Fruit fly (Drosophila melanogaster) whole organism, embryonic: Measurements from ENCODE around the gene CG34138.
A peak's percentile ranks its signal among the peaks of the same experiment; 100 is the strongest.

Experiments used
- Ada2b ChIP-seq: fragments of 200-800 bp; sonication (Bioruptor generic); IDR thresholded peaks from 2 replicates; pipeline ENCODE4 v1.3.6; 2022; ENCODE audit warnings: missing biosample characterization, missing genetic modification characterization
- Bdp1 ChIP-seq: fragments of 200-800 bp; sonication (Bioruptor generic); optimal IDR thresholded peaks from 3 replicates; lab custom pipeline; 2016; ENCODE audit warnings: missing biosample characterization, missing genetic modification characterization
- CG12942 ChIP-seq: fragments of 200-800 bp; sonication (Bioruptor generic); optimal IDR thresholded peaks from 3 replicates; lab custom pipeline; 2016; ENCODE audit warnings: missing biosample characterization, missing genetic modification characterization
- CG14860 ChIP-seq: fragments of 200-800 bp; sonication (Bioruptor generic); IDR thresholded peaks from 3 replicates; pipeline ENCODE4 v1.3.6; 2022; ENCODE audit warnings: missing biosample characterization, missing genetic modification characterization; ENCODE audit not compliant: partially characterized antibody
- CG1529 ChIP-seq: fragments of 200-800 bp; sonication (Bioruptor generic); optimal IDR thresholded peaks from 3 replicates; lab custom pipeline; 2018; ENCODE audit warnings: missing biosample characterization, missing genetic modification characterization
- CG17385 ChIP-seq: fragments of 200-800 bp; sonication (Bioruptor generic); optimal IDR thresholded peaks from 3 replicates; lab custom pipeline; 2018; ENCODE audit warnings: missing biosample characterization, mild to moderate bottlenecking, missing genetic modification characterization
- CG17568 ChIP-seq: fragments of 200-800 bp; sonication (Bioruptor generic); optimal IDR thresholded peaks from 2 replicates; lab custom pipeline; 2018; ENCODE audit warnings: missing biosample characterization, mild to moderate bottlenecking, missing genetic modification characterization, moderate library complexity
- CG31365 ChIP-seq: fragments of 200-800 bp; sonication (Bioruptor generic); optimal IDR thresholded peaks from 2 replicates; lab custom pipeline; 2018; ENCODE audit warnings: missing biosample characterization, mild to moderate bottlenecking, missing genetic modification characterization
- CG3163 ChIP-seq: fragments of 200-800 bp; sonication (Bioruptor generic); optimal IDR thresholded peaks from 3 replicates; lab custom pipeline; 2016; ENCODE audit warnings: missing biosample characterization, missing genetic modification characterization
- CG32532 ChIP-seq: fragments of 200-800 bp; sonication (Bioruptor generic); IDR thresholded peaks from 2 replicates; pipeline ENCODE4 v1.3.6; 2022; ENCODE audit warnings: missing biosample characterization, missing genetic modification characterization
- CG32767 ChIP-seq: fragments of 200-800 bp; sonication (Bioruptor generic); IDR thresholded peaks from 2 replicates; pipeline ENCODE4 v1.3.6; 2022; ENCODE audit warnings: missing biosample characterization, missing genetic modification characterization
- CG3407 ChIP-seq: fragments of 200-800 bp; sonication (Bioruptor generic); optimal IDR thresholded peaks from 2 replicates; lab custom pipeline; 2018; ENCODE audit warnings: missing biosample characterization, mild to moderate bottlenecking, missing genetic modification characterization
- CG34224 ChIP-seq: fragments of 200-800 bp; sonication (Bioruptor generic); IDR thresholded peaks from 3 replicates; pipeline ENCODE4 v1.3.6; 2022; ENCODE audit warnings: missing biosample characterization, missing genetic modification characterization; ENCODE audit not compliant: partially characterized antibody
- CG3838 ChIP-seq: fragments of 200-800 bp; sonication (Bioruptor generic); optimal IDR thresholded peaks from 3 replicates; lab custom pipeline; 2016; ENCODE audit warnings: missing biosample characterization, missing genetic modification characterization
- CG4854 ChIP-seq: fragments of 200-800 bp; sonication (Bioruptor generic); optimal IDR thresholded peaks from 2 replicates; lab custom pipeline; 2016; ENCODE audit warnings: missing biosample characterization, missing genetic modification characterization, inconsistent platforms
- CG5180 ChIP-seq: fragments of 200-800 bp; sonication (Bioruptor generic); optimal IDR thresholded peaks from 3 replicates; lab custom pipeline; 2017; ENCODE audit warnings: missing biosample characterization, missing genetic modification characterization, mild to moderate bottlenecking, moderate library complexity, missing genetic modification reagents
- CG6683 ChIP-seq: fragments of 200-800 bp; sonication (Bioruptor generic); optimal IDR thresholded peaks from 2 replicates; lab custom pipeline; 2017; ENCODE audit warnings: missing biosample characterization, mild to moderate bottlenecking, missing genetic modification characterization, missing genetic modification reagents
- CG8359 ChIP-seq: fragments of 200-800 bp; sonication (Bioruptor generic); optimal IDR thresholded peaks from 2 replicates; lab custom pipeline; 2017; ENCODE audit warnings: missing biosample characterization, mild to moderate bottlenecking, missing genetic modification characterization, borderline replicate concordance
- CG9876 ChIP-seq: fragments of 200-800 bp; sonication (Bioruptor generic); optimal IDR thresholded peaks from 2 replicates; lab custom pipeline; 2016; ENCODE audit warnings: missing biosample characterization, missing genetic modification characterization
- D19A ChIP-seq: fragments of 200-800 bp; optimal IDR thresholded peaks from 3 replicates; lab custom pipeline; 2019; ENCODE audit warnings: missing biosample characterization, mild to moderate bottlenecking, missing genetic modification characterization, moderate library complexity
- Dll ChIP-seq: fragments of 200-800 bp; sonication (Bioruptor generic); IDR thresholded peaks from 4 replicates; pipeline ENCODE4 v1.3.6; 2022; ENCODE audit warnings: missing biosample characterization, missing genetic modification characterization; ENCODE audit not compliant: partially characterized antibody
- Elba2 ChIP-seq: fragments of 200-800 bp; sonication (Bioruptor generic); optimal IDR thresholded peaks from 3 replicates; lab custom pipeline; 2016; ENCODE audit warnings: missing biosample characterization, missing genetic modification characterization
- HmgZ ChIP-seq: fragments of 200-800 bp; sonication (Bioruptor generic); optimal IDR thresholded peaks from 2 replicates; lab custom pipeline; 2018; ENCODE audit warnings: missing biosample characterization, mild to moderate bottlenecking, missing genetic modification characterization
- Hmx ChIP-seq: fragments of 200-800 bp; sonication (Bioruptor generic); optimal IDR thresholded peaks from 2 replicates; lab custom pipeline; 2016; ENCODE audit warnings: missing biosample characterization, missing genetic modification characterization
- Hr3 ChIP-seq: fragments of 200-800 bp; sonication (Bioruptor generic); optimal IDR thresholded peaks from 3 replicates; lab custom pipeline; 2016; ENCODE audit warnings: missing biosample characterization, missing genetic modification characterization
- Kr ChIP-seq: fragments of 200-800 bp; sonication (Bioruptor generic); optimal IDR thresholded peaks from 2 replicates; lab custom pipeline; 2017; ENCODE audit warnings: missing biosample characterization, mild to moderate bottlenecking, missing genetic modification characterization
- Mad ChIP-seq: fragments of 200-800 bp; sonication (Bioruptor generic); optimal IDR thresholded peaks from 2 replicates; lab custom pipeline; 2016; ENCODE audit warnings: missing biosample characterization, missing genetic modification characterization
- Mes4 ChIP-seq: fragments of 200-800 bp; sonication (Bioruptor generic); optimal IDR thresholded peaks from 2 replicates; lab custom pipeline; 2016; ENCODE audit warnings: missing biosample characterization, missing genetic modification characterization
- Opbp ChIP-seq: fragments of 200-800 bp; sonication (Bioruptor generic); IDR thresholded peaks from 3 replicates; pipeline ENCODE4 v1.3.6; 2022; ENCODE audit warnings: missing biosample characterization, missing genetic modification characterization; ENCODE audit not compliant: partially characterized antibody
- Rx ChIP-seq: fragments of 200-800 bp; sonication (Bioruptor generic); IDR thresholded peaks from 2 replicates; pipeline ENCODE4 v1.3.6; 2022; ENCODE audit warnings: missing biosample characterization, missing genetic modification characterization
- TFAM ChIP-seq: fragments of 200-800 bp; sonication (Bioruptor generic); optimal IDR thresholded peaks from 2 replicates; lab custom pipeline; 2017; ENCODE audit warnings: missing biosample characterization, missing genetic modification characterization, inconsistent platforms
- Tbp ChIP-seq: fragments of >200 bp; optimal IDR thresholded peaks from 2 replicates; lab custom pipeline; 2018; ENCODE audit warnings: missing biosample characterization, missing genetic modification characterization
- abd-A ChIP-seq: fragments of 200-800 bp; sonication (Bioruptor generic); optimal IDR thresholded peaks from 3 replicates; lab custom pipeline; 2019; ENCODE audit warnings: missing biosample characterization, mild to moderate bottlenecking, missing genetic modification characterization, moderate library complexity
- ap ChIP-seq: fragments of 200-800 bp; sonication (Bioruptor generic); IDR thresholded peaks from 2 replicates; pipeline ENCODE4 v1.3.6; 2022; ENCODE audit warnings: missing biosample characterization, missing genetic modification characterization
- cg ChIP-seq: fragments of 200-800 bp; sonication (Bioruptor generic); optimal IDR thresholded peaks from 3 replicates; lab custom pipeline; 2019; ENCODE audit warnings: missing biosample characterization, mild to moderate bottlenecking, missing genetic modification characterization, moderate library complexity
- ewg ChIP-seq: fragments of 200-800 bp; sonication (Bioruptor generic); optimal IDR thresholded peaks from 3 replicates; lab custom pipeline; 2017; ENCODE audit warnings: mild to moderate bottlenecking, missing biosample characterization, missing genetic modification reagents, missing genetic modification characterization
- eyg ChIP-seq: fragments of 200-800 bp; sonication (Bioruptor generic); optimal IDR thresholded peaks from 3 replicates; lab custom pipeline; 2016; ENCODE audit warnings: missing biosample characterization, missing genetic modification characterization
- fru ChIP-seq: fragments of >200 bp; optimal IDR thresholded peaks from 2 replicates; lab custom pipeline; 2017
- grn ChIP-seq: fragments of 200-800 bp; sonication (Bioruptor generic); optimal IDR thresholded peaks from 3 replicates; lab custom pipeline; 2017; ENCODE audit warnings: missing biosample characterization, missing genetic modification characterization
- gsb ChIP-seq: fragments of 200-800 bp; sonication (Bioruptor generic); IDR thresholded peaks from 2 replicates; pipeline ENCODE4 v1.3.6; 2022; ENCODE audit warnings: missing biosample characterization, missing genetic modification characterization
- hbn ChIP-seq: fragments of 200-800 bp; sonication (Bioruptor generic); IDR thresholded peaks from 2 replicates; pipeline ENCODE4 v1.3.6; 2022; ENCODE audit warnings: missing biosample characterization, missing genetic modification characterization; ENCODE audit not compliant: partially characterized antibody
- kah ChIP-seq: fragments of 200-800 bp; sonication (Bioruptor generic); optimal IDR thresholded peaks from 2 replicates; lab custom pipeline; 2018; ENCODE audit warnings: missing biosample characterization, mild to moderate bottlenecking, missing genetic modification characterization
- kni ChIP-seq: fragments of 200-800 bp; sonication (Bioruptor generic); optimal IDR thresholded peaks from 3 replicates; lab custom pipeline; 2017; ENCODE audit warnings: mild to moderate bottlenecking, missing biosample characterization, missing genetic modification reagents, missing genetic modification characterization
- nerfin-2 ChIP-seq: fragments of 200-800 bp; sonication (Bioruptor generic); IDR thresholded peaks from 2 replicates; pipeline ENCODE4 v1.3.6; 2022; ENCODE audit warnings: missing biosample characterization, missing genetic modification characterization; ENCODE audit not compliant: partially characterized antibody
- otp ChIP-seq: fragments of 200-800 bp; sonication (Bioruptor generic); IDR thresholded peaks from 3 replicates; pipeline ENCODE4, ENCODE4 v1.3.6; 2022; ENCODE audit warnings: missing biosample characterization, missing genetic modification characterization
- peb ChIP-seq: fragments of 200-800 bp; sonication (Bioruptor generic); IDR thresholded peaks from 2 replicates; pipeline ENCODE4 v1.3.6; 2022; ENCODE audit warnings: missing biosample characterization, missing genetic modification characterization
- phol ChIP-seq: fragments of 200-800 bp; sonication (Bioruptor generic); optimal IDR thresholded peaks from 3 replicates; lab custom pipeline; 2018; ENCODE audit warnings: missing biosample characterization, mild to moderate bottlenecking, missing genetic modification characterization, moderate library complexity
- psq ChIP-seq: fragments of 200-800 bp; sonication (Bioruptor generic); optimal IDR thresholded peaks from 2 replicates; lab custom pipeline; 2017; ENCODE audit warnings: missing biosample characterization, missing genetic modification characterization
- row ChIP-seq: fragments of 200-800 bp; sonication (Bioruptor generic); IDR thresholded peaks from 3 replicates; pipeline ENCODE4 v1.3.6; 2022; ENCODE audit warnings: missing biosample characterization, missing genetic modification characterization
- tgo ChIP-seq: fragments of 200-800 bp; sonication (Bioruptor generic); IDR thresholded peaks from 3 replicates; pipeline ENCODE4 v1.3.6; 2022; ENCODE audit warnings: missing biosample characterization, missing genetic modification characterization
- tio ChIP-seq: fragments of 200-800 bp; sonication (Bioruptor generic); optimal IDR thresholded peaks from 2 replicates; lab custom pipeline; 2017; ENCODE audit warnings: missing biosample characterization, missing genetic modification characterization, inconsistent platforms

Gene CG34138

dm6 chr3R:19623606-19624005 is 11.1 kb upstream of the CG34138 start (continued):
- no peak for TF ChIP-seq CG34224 (GFP tag; lab: Robert Waterston, UW)
- peak; percentile 3 for TF ChIP-seq Mad
- peak; percentile 75 for TF ChIP-seq Ada2b (GFP tag; lab: Robert Waterston, UW)
- TF ChIP-seq Elba2 (GFP tag; lab: Kevin White, UChicago): no peak
- TF ChIP-seq CG17568 (GFP tag; lab: Kevin White, UChicago): peak; percentile 10
- peak; percentile 18 for TF ChIP-seq Hr3
- TF ChIP-seq CG14860 (GFP tag; lab: Robert Waterston, UW): no peak
- TF ChIP-seq Dll: no peak
- TF ChIP-seq CG5180: no peak
- TF ChIP-seq CG3838 (GFP tag; lab: Kevin White, UChicago): no peak
- TF ChIP-seq CG32767 (GFP tag; lab: Robert Waterston, UW): no peak
- TF ChIP-seq D19A (tag; lab: Kevin White, UChicago): peak; percentile 39
- no peak for TF ChIP-seq grn (GFP tag; lab: Kevin White, UChicago)
- TF ChIP-seq CG17385 (GFP tag; lab: Kevin White, UChicago): peak; percentile 57
- peak; percentile 19 for TF ChIP-seq CG3163 (GFP tag; lab: Kevin White, UChicago)
- TF ChIP-seq otp: 0 out of 3 replicates have a peak, but pooled peaks have one; percentile 41
- no peak for TF ChIP-seq Kr (GFP tag; lab: Kevin White, UChicago)
- TF ChIP-seq row (GFP tag; lab: Robert Waterston, UW): peak; percentile 68
- TF ChIP-seq CG8359: no peak
- TF ChIP-seq Opbp (GFP tag; lab: Robert Waterston, UW): no peak
- no peak for TF ChIP-seq Hmx
- TF ChIP-seq CG3407 (GFP tag; lab: Kevin White, UChicago): no peak
- TF ChIP-seq kni: no peak
- no peak for TF ChIP-seq hbn (GFP tag; lab: Robert Waterston, UW)
- TF ChIP-seq fru (lab: Kevin White, UChicago): no peak
- TF ChIP-seq psq: no peak
- TF ChIP-seq CG4854: peak; percentile 24
- TF ChIP-seq Mes4: no peak
- TF ChIP-seq HmgZ (tag; lab: Kevin White, UChicago): no peak
- TF ChIP-seq cg (GFP tag; lab: Kevin White, UChicago): no peak
- peak; percentile 9 for TF ChIP-seq ewg (GFP tag; lab: Kevin White, UChicago)
- TF ChIP-seq tgo (GFP tag; lab: Robert Waterston, UW): peak; percentile 57; the same call in 2 of the 3 replicates
- peak; percentile 77 for TF ChIP-seq CG32532
- peak; percentile 60; the same call in 1 of the 2 replicates for TF ChIP-seq Rx (GFP tag; lab: Robert Waterston, UW)
- no peak for TF ChIP-seq abd-A (tag; lab: Kevin White, UChicago)
- no peak for TF ChIP-seq TFAM (GFP tag; lab: Kevin White, UChicago)
- TF ChIP-seq CG31365 (tag; lab: Kevin White, UChicago): no peak
- TF ChIP-seq kah (GFP tag; lab: Kevin White, UChicago): no peak
- no peak for TF ChIP-seq Bdp1 (GFP tag; lab: Kevin White, UChicago)
- peak; percentile 21 for TF ChIP-seq CG1529 (GFP tag; lab: Kevin White, UChicago)
- peak; percentile 15 for TF ChIP-seq CG9876 (GFP tag; lab: Kevin White, UChicago)
- no peak for TF ChIP-seq CG6683 (GFP tag; lab: Kevin White, UChicago)
- TF ChIP-seq gsb (GFP tag; lab: Robert Waterston, UW): 0 out of 2 replicates have a peak, but pooled peaks have one; percentile 20
- peak; percentile 27; the same call in 1 of the 2 replicates for TF ChIP-seq peb
- TF ChIP-seq tio (GFP tag; lab: Kevin White, UChicago): peak; percentile 30
- no peak for TF ChIP-seq ap
- peak; percentile 62 for TF ChIP-seq phol (tag; lab: Kevin White, UChicago)
- peak; percentile 44 for TF ChIP-seq CG12942
- TF ChIP-seq eyg (GFP tag; lab: Kevin White, UChicago): no peak
- no peak for TF ChIP-seq Tbp (GFP tag; lab: Kevin White, UChicago)
- TF ChIP-seq nerfin-2 (GFP tag; lab: Robert Waterston, UW): no peak
